Worm (Caenorhabditis elegans): ENCODE data around the gene K09F6.11.

DNA sequence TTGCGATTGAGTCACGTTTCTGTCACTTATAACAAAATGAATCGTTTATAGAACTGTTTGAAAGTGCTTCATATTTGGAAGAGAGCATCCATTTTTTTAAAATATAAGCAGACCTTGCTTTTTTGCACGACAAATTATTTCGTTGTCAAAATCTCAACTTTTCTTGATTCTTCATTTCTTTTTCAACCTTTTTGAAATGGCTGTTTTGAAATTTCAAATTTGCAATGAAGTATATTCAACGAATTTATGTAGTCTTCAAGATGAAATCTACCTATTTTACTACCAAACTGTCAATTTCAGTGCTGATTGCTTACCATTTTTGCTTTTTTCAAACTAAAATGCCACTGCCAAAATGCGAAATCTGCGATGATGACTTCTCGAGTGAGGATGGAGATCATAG, 26.8 kb downstream of the K09F6.11 start, which contains the start of gene B0281.3:
- no peak for TF ChIP-seq snpc-4 (tag; optimal IDR thresholded peaks at IDR 0.05)
- no peak for TF ChIP-seq ztf-11 (tag; optimal IDR thresholded peaks at IDR 0.05)
- TF ChIP-seq nhr-76 (tag; optimal IDR thresholded peaks at IDR 0.05), result no peak
- TF ChIP-seq hlh-1 (tag; optimal IDR thresholded peaks at IDR 0.05), result no peak

Data from whole organism, mixed stage, embryonic.